Fruit fly (Drosophila melanogaster) whole organism, prepupa: ENCODE results near the gene CG15286.

ENCODE experiments used
- CG11294 ChIP-seq: fragments of 200-800 bp; sonication (Bioruptor generic); IDR thresholded peaks from 2 replicates; pipeline ENCODE4 v1.3.6; 2022; ENCODE audit warnings: missing biosample characterization, missing genetic modification characterization
- CG11762 ChIP-seq: fragments of 200-800 bp; sonication (Bioruptor generic); optimal IDR thresholded peaks from 3 replicates; lab custom pipeline; 2016; ENCODE audit warnings: missing biosample characterization, missing genetic modification characterization; ENCODE audit not compliant: insufficient read depth
- CG34406 ChIP-seq: fragments of 200-800 bp; sonication (Bioruptor generic); optimal IDR thresholded peaks from 3 replicates; lab custom pipeline; 2016; ENCODE audit warnings: missing biosample characterization, missing genetic modification characterization
- CG6163 ChIP-seq: fragments of 200-800 bp; sonication (Bioruptor generic); IDR thresholded peaks from 3 replicates; pipeline ENCODE4 v1.3.6; 2022; ENCODE audit warnings: missing biosample characterization, missing genetic modification characterization
- CG6854 ChIP-seq: fragments of 200-800 bp; sonication (Bioruptor generic); optimal IDR thresholded peaks from 2 replicates; lab custom pipeline; 2017; ENCODE audit warnings: missing biosample characterization, mild to moderate bottlenecking, missing genetic modification characterization
- CG8632 ChIP-seq: fragments of 200-800 bp; sonication (Bioruptor generic); optimal IDR thresholded peaks from 3 replicates; lab custom pipeline; 2016; ENCODE audit warnings: missing biosample characterization, missing genetic modification characterization
- Eip93F ChIP-seq: fragments of 200-800 bp; sonication (Bioruptor generic); optimal IDR thresholded peaks from 2 replicates; lab custom pipeline; 2016; ENCODE audit warnings: missing biosample characterization, mild to moderate bottlenecking, missing genetic modification characterization
- Gug ChIP-seq: fragments of 200-800 bp; sonication (Bioruptor generic); IDR thresholded peaks from 2 replicates; pipeline ENCODE4 v1.3.6; 2022; ENCODE audit warnings: missing biosample characterization, missing genetic modification characterization
- Hr38 ChIP-seq: sonication (Bioruptor generic); optimal IDR thresholded peaks from 2 replicates; lab custom pipeline; 2016; ENCODE audit warnings: missing biosample characterization, missing genetic modification characterization
- Lpt ChIP-seq: fragments of 200-800 bp; sonication (Bioruptor generic); optimal IDR thresholded peaks from 3 replicates; lab custom pipeline; 2016; ENCODE audit warnings: missing biosample characterization, missing genetic modification characterization
- Sox102F ChIP-seq: fragments of 200-800 bp; sonication (Bioruptor generic); optimal IDR thresholded peaks from 2 replicates; lab custom pipeline; 2016; ENCODE audit warnings: missing biosample characterization, mild to moderate bottlenecking, missing genetic modification characterization
- acj6 ChIP-seq: fragments of 200-800 bp; sonication (Bioruptor generic); optimal IDR thresholded peaks from 3 replicates; lab custom pipeline; 2016; ENCODE audit warnings: missing biosample characterization, missing genetic modification characterization
- eg ChIP-seq: fragments of 200-800 bp; sonication (Bioruptor generic); IDR thresholded peaks from 3 replicates; pipeline ENCODE4 v1.3.6; 2022; ENCODE audit warnings: missing biosample characterization, missing genetic modification characterization
- salr ChIP-seq, 2 experiments: fragments of 200-800 bp; sonication (Bioruptor generic); optimal IDR thresholded peaks; 3 replicates each; lab custom pipeline; 2016 to 2018; ENCODE audit warnings: missing biosample characterization in 2 of 2, missing genetic modification characterization in 2 of 2, mild to moderate bottlenecking in 1 of 2

dm6 chr2L:14381072-14381471 lies 43.0 kb downstream of the CG15286 start, which contains the start of gene ppk:
- no peak for TF ChIP-seq Lpt (GFP tag; lab: Kevin White, UChicago)
- TF ChIP-seq CG11294 (GFP tag; lab: Robert Waterston, UW), result no peak
- no peak for TF ChIP-seq Gug (GFP tag; lab: Robert Waterston, UW)
- no peak for TF ChIP-seq salr (GFP tag; optimal IDR thresholded peaks at IDR 0.05; lab: Kevin White, UChicago)
- no peak for TF ChIP-seq Sox102F (GFP tag; lab: Kevin White, UChicago)
- TF ChIP-seq CG6854 (GFP tag; lab: Kevin White, UChicago), result no peak
- TF ChIP-seq acj6 (GFP tag; lab: Kevin White, UChicago), result no peak
- TF ChIP-seq Eip93F (GFP tag; lab: Kevin White, UChicago), result no peak
- TF ChIP-seq CG8632, result no peak
- no peak for TF ChIP-seq CG6163 (GFP tag; lab: Robert Waterston, UW)
- TF ChIP-seq CG34406 (GFP tag; lab: Kevin White, UChicago), result no peak
- no peak for TF ChIP-seq CG11762 (GFP tag; lab: Kevin White, UChicago)
- no peak for TF ChIP-seq Hr38 (GFP tag; lab: Kevin White, UChicago)
- TF ChIP-seq eg, result no peak
